Worm (Caenorhabditis elegans) whole organism, L4 larva: Measurements from ENCODE around the gene C40H1.7.

Experiments
- ceh-82 ChIP-seq: sonication (generic microtip); optimal IDR thresholded peaks from 2 replicates; lab custom pipeline; 2017; ENCODE audit warnings: missing biosample characterization, missing genetic modification characterization
- nhr-6 ChIP-seq: fragments of 150-350 bp; optimal IDR thresholded peaks from 2 replicates; lab custom pipeline; 2014; ENCODE audit warnings: missing biosample characterization, missing genetic modification characterization
- pha-4 ChIP-seq, 2 experiments: fragments of 150-350 bp in 1 of 2; fragments of 200-800 bp in 1 of 2; sonication (Bioruptor generic) in 1 of 2; IDR thresholded peaks in 1 of 2; optimal IDR thresholded peaks in 1 of 2; 2 replicates each; pipeline versions ENCODE4 v1.3.6 to Lab custom; 2014 to 2022; ENCODE audit warnings: missing genetic modification characterization in 2 of 2, missing genetic modification reagents in 2 of 2, missing biosample characterization in 1 of 2, missing compliant biosample characterization in 1 of 2

DNA sequence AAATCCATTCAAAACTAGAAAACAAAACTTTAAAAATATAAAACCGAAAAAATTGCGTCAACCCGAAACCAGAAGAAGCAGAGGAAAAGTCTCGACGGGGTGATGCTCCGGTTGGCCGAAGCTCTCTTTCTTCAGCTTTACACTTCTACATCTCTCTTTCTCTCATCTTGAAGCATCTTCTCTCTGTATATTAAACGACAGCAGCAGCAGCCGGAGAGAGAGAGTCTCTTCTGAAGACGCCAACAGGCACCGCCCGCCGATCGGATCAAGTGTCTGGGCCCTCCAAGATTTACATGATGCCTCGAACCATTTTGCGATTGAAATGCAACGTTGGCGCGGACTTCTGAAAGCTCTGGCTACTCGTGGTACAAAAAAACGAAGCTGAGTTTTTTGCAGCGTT lies 21.9 kb downstream of the C40H1.7 start:
- TF ChIP-seq ceh-82 (tag; lab: Kevin White, UChicago): no peak
- no peak for TF ChIP-seq pha-4 (GFP tag; IDR thresholded peaks at IDR 0.05; lab: Robert Waterston, UW)
- no peak for TF ChIP-seq pha-4 (tag; optimal IDR thresholded peaks at IDR 0.05; lab: Kevin White, UChicago)
- no peak for TF ChIP-seq nhr-6
